Worm (Caenorhabditis elegans) whole organism, late embryonic: ENCODE results near the gene srbc-38.

ENCODE experiments used
- ama-1 ChIP-seq: fragments of 150-350 bp; optimal IDR thresholded peaks from 2 replicates; lab custom pipeline; 2014
- ceh-6 ChIP-seq: fragments of 200-800 bp; sonication (Bioruptor generic); optimal IDR thresholded peaks from 2 replicates; lab custom pipeline; 2018; ENCODE audit warnings: mild to moderate bottlenecking, missing genetic modification characterization, missing compliant biosample characterization
- che-1 ChIP-seq: sonication (generic microtip); optimal IDR thresholded peaks from 2 replicates; lab custom pipeline; 2016; ENCODE audit warnings: mild to moderate bottlenecking, missing genetic modification characterization, missing compliant biosample characterization
- fkh-10 ChIP-seq: fragments of 150-350 bp; optimal IDR thresholded peaks from 2 replicates; lab custom pipeline; 2014; ENCODE audit warnings: missing biosample characterization, missing genetic modification reagents, missing genetic modification characterization
- nfya-1 ChIP-seq: sonication (generic microtip); optimal IDR thresholded peaks from 2 replicates; lab custom pipeline; 2017; ENCODE audit warnings: missing genetic modification characterization, mild to moderate bottlenecking, missing compliant biosample characterization, antibody characterized with exemption, moderate library complexity
- pha-2 ChIP-seq: sonication (generic microtip); optimal IDR thresholded peaks from 2 replicates; lab custom pipeline; 2017; ENCODE audit warnings: mild to moderate bottlenecking, missing genetic modification characterization, missing compliant biosample characterization
- unc-86 ChIP-seq: sonication (generic microtip); optimal IDR thresholded peaks from 2 replicates; lab custom pipeline; 2016; ENCODE audit warnings: missing genetic modification characterization, missing compliant biosample characterization

DNA sequence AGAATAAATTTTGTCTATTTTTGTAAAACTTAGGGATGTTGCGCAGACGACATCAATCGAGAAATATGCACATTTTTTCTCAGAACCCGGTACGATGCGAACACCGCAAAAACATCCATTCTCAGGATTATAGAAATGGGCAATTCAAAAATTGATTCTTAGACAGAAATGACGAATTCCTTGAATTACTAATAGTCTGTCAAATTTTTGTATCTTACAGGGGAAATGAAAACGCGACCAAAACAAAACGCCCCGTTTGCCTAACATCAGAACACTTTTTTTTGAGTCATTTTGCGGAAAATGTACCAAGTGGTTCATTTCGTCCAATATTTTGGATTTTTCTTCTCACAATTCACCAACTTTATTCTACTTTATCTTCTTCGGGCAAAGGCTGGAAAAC lies 36.3 kb downstream of the srbc-38 start, which contains the start of gene str-134:
- TF ChIP-seq unc-86 (no peak), pha-2 (no peak), nfya-1 (no peak), fkh-10 (no peak), ama-1 (lab: Kevin White, UChicago) (no peak), che-1 (tag; lab: Kevin White, UChicago) (no peak), ceh-6 (GFP tag; lab: Kevin White, UChicago) (no peak)
